Fruit fly (Drosophila melanogaster) S2 (cell line): ENCODE results near the gene Flacc.

Experiments
- CG8478 ChIP-seq: fragments of >200 bp; optimal IDR thresholded peaks from 2 replicates; lab custom pipeline; 2018
- CTCF ChIP-seq, 2 experiments: fragments of >200 bp; optimal IDR thresholded peaks; 2 replicates each; lab custom pipeline; 2018

dm6 chrX:18857356-18857807, 36.1 kb downstream of the Flacc start, which contains the start of gene CG7322:
- TF ChIP-seq CTCF (optimal IDR thresholded peaks at IDR 0.05; lab: Kevin White, UChicago) (no peak), CG8478 (lab: Kevin White, UChicago) (no peak)
